Fruit fly (Drosophila melanogaster): ENCODE data around the gene larp.

larp gene

DNA sequence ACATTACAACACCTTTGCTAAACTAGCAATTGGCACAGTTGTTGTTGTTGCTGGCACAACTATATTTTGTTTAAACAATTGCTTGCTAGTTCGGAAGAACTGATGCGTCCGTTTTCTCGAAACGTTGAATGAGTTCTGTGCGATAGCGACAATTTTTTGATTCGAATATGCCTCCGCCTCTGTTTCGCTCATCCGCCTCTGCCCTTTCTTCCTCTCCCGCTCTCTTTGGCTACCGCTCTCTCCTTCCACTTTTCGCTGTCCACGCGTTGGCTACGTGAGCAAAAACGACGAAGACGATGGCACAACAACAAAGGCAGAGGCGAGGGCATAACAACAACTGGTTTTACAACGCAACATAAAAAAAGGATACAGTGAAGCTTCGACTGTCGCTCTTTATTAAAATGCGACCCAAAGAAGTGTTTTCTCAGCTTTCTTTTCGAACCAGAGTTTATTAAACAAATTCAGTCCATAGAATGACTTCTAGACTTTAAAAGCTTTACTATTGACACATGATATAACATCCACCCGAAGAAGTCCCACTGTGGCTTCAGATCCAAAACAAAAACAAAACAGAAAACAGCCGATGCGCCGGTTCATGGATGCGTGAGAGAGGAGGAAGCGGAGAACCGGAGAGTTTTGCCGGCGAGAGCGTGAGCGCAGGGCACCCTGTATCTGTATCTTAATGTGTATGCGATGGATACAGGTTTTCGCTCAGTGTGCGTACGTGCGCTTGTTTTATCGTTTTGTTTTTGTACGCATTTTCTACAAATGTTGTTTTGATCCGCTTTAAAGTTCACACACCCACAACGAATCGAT, 9.9 kb downstream of the larp start (continued):
- peak; percentile 99 for TF ChIP-seq Dek (tag; optimal IDR thresholded peaks at IDR 0.05)
- no peak for TF ChIP-seq CG7963 (GFP tag; IDR thresholded peaks at IDR 0.05; ENCODE audit: partially characterized antibody)
- peak; percentile 100 for TF ChIP-seq HmgD (GFP tag; optimal IDR thresholded peaks at IDR 0.05)
- TF ChIP-seq CG4730 (GFP tag; IDR thresholded peaks at IDR 0.05) = no peak
- peak; percentile 91 for TF ChIP-seq Kr (GFP tag; optimal IDR thresholded peaks at IDR 0.05)
- TF ChIP-seq ap (GFP tag; IDR thresholded peaks at IDR 0.05) = no peak
- peak; percentile 100 for TF ChIP-seq CG30403 (GFP tag; optimal IDR thresholded peaks at IDR 0.05)
- TF ChIP-seq luna (GFP tag; optimal IDR thresholded peaks at IDR 0.05) = peak; percentile 99
- TF ChIP-seq Rfx (GFP tag; IDR thresholded peaks at IDR 0.05) = no peak
- no peak for TF ChIP-seq B-H1 (GFP tag; IDR thresholded peaks at IDR 0.05)
- no peak for TF ChIP-seq br (optimal IDR thresholded peaks at IDR 0.05)
- TF ChIP-seq D (optimal IDR thresholded peaks at IDR 0.05) = peak; percentile 15
- peak; percentile 98 for TF ChIP-seq D (GFP tag; optimal IDR thresholded peaks at IDR 0.05)
- TF ChIP-seq CG7745 (tag; optimal IDR thresholded peaks at IDR 0.05) = peak; percentile 76
- peak; percentile 99 for TF ChIP-seq YL-1 (GFP tag; optimal IDR thresholded peaks at IDR 0.05)
- no peak for TF ChIP-seq CG14014 (GFP tag; IDR thresholded peaks at IDR 0.05)
- peak; percentile 97 for TF ChIP-seq Elba2 (GFP tag; optimal IDR thresholded peaks at IDR 0.05)
- TF ChIP-seq Doc2 (GFP tag; IDR thresholded peaks at IDR 0.05) = no peak
- TF ChIP-seq CG6254 (GFP tag; optimal IDR thresholded peaks at IDR 0.05) = peak; percentile 99
- TF ChIP-seq ac (GFP tag; optimal IDR thresholded peaks at IDR 0.05) = peak; percentile 98
- TF ChIP-seq dati (GFP tag; IDR thresholded peaks at IDR 0.05) = no peak
- TF ChIP-seq tin (GFP tag; optimal IDR thresholded peaks at IDR 0.05) = peak; percentile 99
- peak; percentile 99 for TF ChIP-seq Meics (GFP tag; optimal IDR thresholded peaks at IDR 0.05)
- TF ChIP-seq CG10321 (GFP tag; IDR thresholded peaks at IDR 0.05) = no peak
- no peak for TF ChIP-seq CG2129 (GFP tag; IDR thresholded peaks at IDR 0.05; ENCODE audit: partially characterized antibody)
- no peak for TF ChIP-seq CG14441 (GFP tag; IDR thresholded peaks at IDR 0.05)
- peak; percentile 99 for TF ChIP-seq B-H2 (GFP tag; optimal IDR thresholded peaks at IDR 0.05)
- TF ChIP-seq tup (GFP tag; optimal IDR thresholded peaks at IDR 0.05) = peak; percentile 99
- peak; percentile 88 for TF ChIP-seq CG3995 (GFP tag; optimal IDR thresholded peaks at IDR 0.05)
- TF ChIP-seq CG10431 (GFP tag; optimal IDR thresholded peaks at IDR 0.05) = peak; percentile 93
- peak; percentile 99 for TF ChIP-seq CG9609 (GFP tag; optimal IDR thresholded peaks at IDR 0.05)
- peak; percentile 99 for TF ChIP-seq odd (GFP tag; optimal IDR thresholded peaks at IDR 0.05)
- TF ChIP-seq CG12155 (GFP tag; optimal IDR thresholded peaks at IDR 0.05) = peak; percentile 99
- peak; percentile 99 for TF ChIP-seq p53 (GFP tag; optimal IDR thresholded peaks at IDR 0.05)
- TF ChIP-seq CG8765 (GFP tag; IDR thresholded peaks at IDR 0.05) = no peak
- TF ChIP-seq CG30020 (tag; optimal IDR thresholded peaks at IDR 0.05) = peak; percentile 90
- peak; percentile 88 for TF ChIP-seq Jarid2 (GFP tag; optimal IDR thresholded peaks at IDR 0.05)
- TF ChIP-seq wor (GFP tag; IDR thresholded peaks at IDR 0.05) = no peak
- TF ChIP-seq ken (GFP tag; IDR thresholded peaks at IDR 0.05) = no peak
- TF ChIP-seq ci (GFP tag; IDR thresholded peaks at IDR 0.05) = no peak
- peak; percentile 99 for TF ChIP-seq NK7.1 (GFP tag; optimal IDR thresholded peaks at IDR 0.05)
- TF ChIP-seq onecut (GFP tag; IDR thresholded peaks at IDR 0.05) = peak; percentile 97
- TF ChIP-seq Ada2b (GFP tag; IDR thresholded peaks at IDR 0.05) = no peak
- TF ChIP-seq CG12104 (GFP tag; optimal IDR thresholded peaks at IDR 0.05) = peak; percentile 99
- no peak for TF ChIP-seq CG11085 (GFP tag; IDR thresholded peaks at IDR 0.05)
- TF ChIP-seq CkIIα-i1 (GFP tag; IDR thresholded peaks at IDR 0.05) = no peak
- TF ChIP-seq fd102C (GFP tag; optimal IDR thresholded peaks at IDR 0.05) = peak; percentile 96
- TF ChIP-seq Dfd (GFP tag; optimal IDR thresholded peaks at IDR 0.05) = peak in 1 of 2 experiments; percentile 70
- TF ChIP-seq ash1 (GFP tag; optimal IDR thresholded peaks at IDR 0.05) = peak; percentile 98
- TF ChIP-seq amos (GFP tag; IDR thresholded peaks at IDR 0.05; ENCODE audit: partially characterized antibody) = no peak
- peak; percentile 100 for TF ChIP-seq zfh2 (GFP tag; optimal IDR thresholded peaks at IDR 0.05)

Data from whole organism, embryonic.